Worm (Caenorhabditis elegans) whole organism, young adult: ENCODE measurements around the gene ubc-22.
A peak's percentile ranks its signal among the peaks of the same experiment; 100 is the strongest.

Experiments used
- B0035.1 ChIP-seq: sonication (generic microtip); optimal IDR thresholded peaks from 2 replicates; lab custom pipeline; 2016; ENCODE audit warnings: missing genetic modification characterization, mild to moderate bottlenecking, missing compliant biosample characterization, missing genotype, missing genetic modification reagents
- F39B2.1 ChIP-seq: fragments of 200-800 bp; sonication (Bioruptor generic); IDR thresholded peaks from 2 replicates; pipeline ENCODE4 v1.3.6; 2022; ENCODE audit warnings: missing genetic modification reagents, missing genetic modification characterization, missing compliant biosample characterization
- F52B5.7 ChIP-seq: sonication (generic microtip); optimal IDR thresholded peaks from 2 replicates; lab custom pipeline; 2016; ENCODE audit warnings: mild to moderate bottlenecking, missing genetic modification characterization, missing compliant biosample characterization
- F57A8.1 ChIP-seq: fragments of 200-800 bp; sonication (Bioruptor generic); optimal IDR thresholded peaks from 2 replicates; lab custom pipeline; 2018; ENCODE audit warnings: mild to moderate bottlenecking, missing genetic modification characterization, moderate library complexity, missing compliant biosample characterization
- F57C9.4 ChIP-seq: sonication (generic microtip); optimal IDR thresholded peaks from 2 replicates; lab custom pipeline; 2017; ENCODE audit warnings: mild to moderate bottlenecking, missing genetic modification characterization, missing compliant biosample characterization
- K12H6.12 ChIP-seq: fragments of 200-800 bp; sonication (Bioruptor generic); optimal IDR thresholded peaks from 2 replicates; lab custom pipeline; 2018; ENCODE audit warnings: mild to moderate bottlenecking, missing genetic modification characterization, missing compliant biosample characterization
- Y53F4B.3 ChIP-seq: fragments of 200-800 bp; sonication (Bioruptor generic); IDR thresholded peaks from 2 replicates; pipeline ENCODE4 v1.3.6; 2022; ENCODE audit warnings: missing genetic modification reagents, missing genetic modification characterization, missing compliant biosample characterization
- aptf-3 ChIP-seq: fragments of 200-800 bp; sonication (Bioruptor generic); IDR thresholded peaks from 2 replicates; pipeline ENCODE4 v1.3.6; 2022; ENCODE audit warnings: missing genetic modification characterization, missing compliant biosample characterization
- athp-1 ChIP-seq: sonication (generic microtip); optimal IDR thresholded peaks from 2 replicates; lab custom pipeline; 2017; ENCODE audit warnings: mild to moderate bottlenecking, missing genetic modification characterization, missing compliant biosample characterization
- ceh-100 ChIP-seq: fragments of 200-800 bp; sonication (Bioruptor generic); IDR thresholded peaks from 2 replicates; pipeline ENCODE4 v1.3.6; 2022; ENCODE audit warnings: missing genetic modification reagents, missing genetic modification characterization, missing compliant biosample characterization
- die-1 ChIP-seq: sonication (generic microtip); optimal IDR thresholded peaks from 2 replicates; lab custom pipeline; 2016; ENCODE audit warnings: missing genotype, mild to moderate bottlenecking, missing genetic modification characterization, missing compliant biosample characterization
- dpff-1 ChIP-seq: sonication (generic microtip); optimal IDR thresholded peaks from 2 replicates; lab custom pipeline; 2017; ENCODE audit warnings: mild to moderate bottlenecking, missing genetic modification characterization, missing compliant biosample characterization
- egrh-3 ChIP-seq: fragments of 200-800 bp; sonication (Bioruptor generic); IDR thresholded peaks from 2 replicates; pipeline ENCODE4 v1.3.6; 2022; ENCODE audit warnings: missing genetic modification reagents, missing genetic modification characterization, missing compliant biosample characterization
- ekl-4 ChIP-seq: fragments of 200-800 bp; sonication (Bioruptor generic); IDR thresholded peaks from 2 replicates; pipeline ENCODE4 v1.3.6; 2022; ENCODE audit warnings: missing genetic modification reagents, missing genetic modification characterization, missing compliant biosample characterization
- ets-4 ChIP-seq: fragments of 200-800 bp; sonication (Bioruptor generic); optimal IDR thresholded peaks from 2 replicates; lab custom pipeline; 2018; ENCODE audit warnings: mild to moderate bottlenecking, missing genetic modification characterization, missing compliant biosample characterization
- fkh-3 ChIP-seq: sonication (generic microtip); optimal IDR thresholded peaks from 2 replicates; lab custom pipeline; 2016; ENCODE audit warnings: mild to moderate bottlenecking, missing genetic modification characterization, missing compliant biosample characterization
- gei-17 ChIP-seq: fragments of 200-800 bp; sonication (Bioruptor generic); optimal IDR thresholded peaks from 2 replicates; lab custom pipeline; 2018; ENCODE audit warnings: mild to moderate bottlenecking, missing genetic modification characterization, missing compliant biosample characterization
- hlh-26 ChIP-seq: fragments of 200-800 bp; sonication (Bioruptor generic); conservative IDR thresholded peaks from 2 replicates; pipeline ENCODE4 v1.3.6; 2022; ENCODE audit warnings: missing genetic modification reagents, missing genetic modification characterization, missing compliant biosample characterization
- hrde-1 ChIP-seq: sonication (generic microtip); optimal IDR thresholded peaks from 2 replicates; lab custom pipeline; 2016; ENCODE audit warnings: missing genetic modification characterization, mild to moderate bottlenecking, missing compliant biosample characterization, moderate library complexity, missing genotype, missing genetic modification reagents, borderline replicate concordance
- let-607 ChIP-seq, 2 experiments: fragments of 200-800 bp in 1 of 2; sonication (Bioruptor generic) in 1 of 2; sonication (generic microtip) in 1 of 2; optimal IDR thresholded peaks; 2 replicates each; lab custom pipeline; 2016 to 2018; ENCODE audit warnings: mild to moderate bottlenecking in 2 of 2, missing compliant biosample characterization in 2 of 2, missing genetic modification characterization in 2 of 2, moderate library complexity in 2 of 2, missing genotype in 1 of 2
- lin-26 ChIP-seq: fragments of 200-800 bp; sonication (Bioruptor generic); IDR thresholded peaks from 2 replicates; pipeline ENCODE4 v1.3.6; 2022; ENCODE audit warnings: missing genetic modification reagents, missing genetic modification characterization, missing compliant biosample characterization
- lin-35 ChIP-seq, 3 experiments: fragments of 150-350 bp in 2 of 3; sonication (generic microtip) in 1 of 3; optimal IDR thresholded peaks; 2 replicates each; lab custom pipeline; 2014 to 2018; ENCODE audit warnings: missing biosample characterization in 3 of 3, missing genetic modification characterization in 3 of 3, missing genetic modification reagents in 3 of 3
- lir-1 ChIP-seq: fragments of 200-800 bp; sonication (Bioruptor generic); conservative IDR thresholded peaks from 2 replicates; pipeline ENCODE4 v1.3.6; 2022; ENCODE audit warnings: missing genetic modification reagents, missing genetic modification characterization, missing compliant biosample characterization
- madf-6 ChIP-seq: fragments of 200-800 bp; sonication (Bioruptor generic); IDR thresholded peaks from 2 replicates; pipeline ENCODE4 v1.3.6; 2022; ENCODE audit warnings: missing genetic modification reagents, missing genetic modification characterization, missing compliant biosample characterization
- madf-8 ChIP-seq: fragments of 200-800 bp; sonication (Bioruptor generic); conservative IDR thresholded peaks from 2 replicates; pipeline ENCODE4 v1.3.6; 2022; ENCODE audit warnings: missing genetic modification reagents, missing genetic modification characterization, missing compliant biosample characterization
- mel-28 ChIP-seq: sonication (generic microtip); optimal IDR thresholded peaks from 2 replicates; lab custom pipeline; 2016; ENCODE audit warnings: borderline replicate concordance, mild to moderate bottlenecking, missing genetic modification characterization, missing compliant biosample characterization
- nfya-1 ChIP-seq: sonication (generic microtip); optimal IDR thresholded peaks from 2 replicates; lab custom pipeline; 2017; ENCODE audit warnings: antibody characterized with exemption, missing compliant biosample characterization, missing genetic modification characterization, borderline replicate concordance; ENCODE audit not compliant: insufficient read depth
- nfya-2 ChIP-seq: fragments of 200-800 bp; sonication (Bioruptor generic); IDR thresholded peaks from 2 replicates; pipeline ENCODE4 v1.3.6; 2022; ENCODE audit warnings: missing genetic modification reagents, missing genetic modification characterization, missing compliant biosample characterization
- nfyb-1 ChIP-seq: fragments of 200-800 bp; sonication (Bioruptor generic); IDR thresholded peaks from 2 replicates; pipeline ENCODE4 v1.3.6; 2022; ENCODE audit warnings: missing genetic modification reagents, missing genetic modification characterization, missing compliant biosample characterization
- nhr-179 ChIP-seq: sonication (generic microtip); optimal IDR thresholded peaks from 2 replicates; lab custom pipeline; 2016; ENCODE audit warnings: mild to moderate bottlenecking, missing genetic modification characterization, missing compliant biosample characterization
- rec-8 ChIP-seq, 2 experiments: sonication (generic microtip); optimal IDR thresholded peaks; 2 replicates each; lab custom pipeline; 2016; ENCODE audit warnings: mild to moderate bottlenecking in 2 of 2, missing genetic modification characterization in 2 of 2, missing genetic modification reagents in 2 of 2, missing genotype in 2 of 2, missing biosample characterization in 1 of 2, missing compliant biosample characterization in 1 of 2, moderate library complexity in 1 of 2
- rpc-1 ChIP-seq, 2 experiments: fragments of 150-350 bp in 1 of 2; sonication (generic microtip) in 1 of 2; optimal IDR thresholded peaks; 2 replicates each; lab custom pipeline; 2014 to 2018; ENCODE audit warnings: missing biosample characterization in 1 of 2, missing genetic modification characterization in 1 of 2, missing genetic modification reagents in 1 of 2, missing genotype in 1 of 2
- sdz-38 ChIP-seq: sonication (generic microtip); optimal IDR thresholded peaks from 2 replicates; lab custom pipeline; 2016; ENCODE audit warnings: missing genotype, missing genetic modification characterization, missing compliant biosample characterization
- snpc-3.4 ChIP-seq: sonication (generic microtip); optimal IDR thresholded peaks from 2 replicates; lab custom pipeline; 2017; ENCODE audit warnings: missing genetic modification characterization, mild to moderate bottlenecking, missing compliant biosample characterization, antibody characterized with exemption, moderate library complexity, missing genotype, missing genetic modification reagents
- tbp1 ChIP-seq: fragments of 200-800 bp; sonication (Bioruptor generic); optimal IDR thresholded peaks from 2 replicates; lab custom pipeline; 2018; ENCODE audit warnings: mild to moderate bottlenecking, missing genetic modification characterization, missing compliant biosample characterization
- unc-130 ChIP-seq: sonication (generic microtip); optimal IDR thresholded peaks from 2 replicates; lab custom pipeline; 2016; ENCODE audit warnings: missing genetic modification reagents, missing genetic modification characterization, missing compliant biosample characterization
- xnd-1 ChIP-seq: sonication (generic microtip); optimal IDR thresholded peaks from 2 replicates; lab custom pipeline; 2016; ENCODE audit warnings: missing genotype, missing genetic modification reagents, missing genetic modification characterization, missing compliant biosample characterization
- ztf-22 ChIP-seq: fragments of 200-800 bp; sonication (Bioruptor generic); optimal IDR thresholded peaks from 2 replicates; lab custom pipeline; 2018; ENCODE audit warnings: mild to moderate bottlenecking, missing genetic modification characterization, moderate library complexity, missing compliant biosample characterization
- ztf-25 ChIP-seq: fragments of 200-800 bp; sonication (Bioruptor generic); IDR thresholded peaks from 2 replicates; pipeline ENCODE4 v1.3.6; 2022; ENCODE audit warnings: missing genetic modification reagents, missing genetic modification characterization, missing compliant biosample characterization
- ztf-28 ChIP-seq: fragments of 200-800 bp; sonication (Bioruptor generic); IDR thresholded peaks from 2 replicates; pipeline ENCODE4 v1.3.6; 2022; ENCODE audit warnings: missing genetic modification reagents, missing genetic modification characterization, missing compliant biosample characterization
- ztf-3 ChIP-seq: fragments of 200-800 bp; sonication (Bioruptor generic); optimal IDR thresholded peaks from 2 replicates; lab custom pipeline; 2018; ENCODE audit warnings: mild to moderate bottlenecking, missing genetic modification characterization, missing compliant biosample characterization

The ubc-22 gene

ce11 chrX:8890251-8890755, 21.3 kb upstream of the ubc-22 start:
- TF ChIP-seq tbp1 (GFP tag; lab: Kevin White, UChicago) (no peak), athp-1 (tag; lab: Kevin White, UChicago) (no peak), xnd-1 (tag; lab: Kevin White, UChicago) (no peak), let-607 (tag; optimal IDR thresholded peaks at IDR 0.05; lab: Kevin White, UChicago) (no peak), nhr-179 (tag; lab: Kevin White, UChicago) (no peak), nfya-1 (no peak)

ce11 chrX:8888835-8889234, 19.9 kb upstream of the ubc-22 start:
- TF ChIP-seq ztf-25 = no peak
- TF ChIP-seq aptf-3 (GFP tag; lab: Robert Waterston, UW) = no peak
- no peak for TF ChIP-seq ceh-100 (GFP tag; lab: Robert Waterston, UW)
- TF ChIP-seq snpc-3.4 (tag; lab: Kevin White, UChicago) = no peak
- no peak for TF ChIP-seq ztf-28 (GFP tag; lab: Robert Waterston, UW)
- TF ChIP-seq nfya-2 (GFP tag; lab: Robert Waterston, UW) = no peak
- no peak for TF ChIP-seq madf-8
- TF ChIP-seq ztf-3 (GFP tag; lab: Kevin White, UChicago) = no peak
- no peak for TF ChIP-seq unc-130
- TF ChIP-seq F57A8.1 = no peak
- no peak for TF ChIP-seq F39B2.1
- no peak for TF ChIP-seq dpff-1 (tag; lab: Kevin White, UChicago)
- no peak for TF ChIP-seq ets-4
- no peak for TF ChIP-seq let-607 (tag; optimal IDR thresholded peaks at IDR 0.05; lab: Kevin White, UChicago)
- TF ChIP-seq lin-26 (GFP tag; lab: Robert Waterston, UW) = no peak
- TF ChIP-seq nfyb-1 (GFP tag; lab: Robert Waterston, UW) = no peak
- TF ChIP-seq rec-8 (tag; optimal IDR thresholded peaks at IDR 0.05; lab: Kevin White, UChicago) = no peak

DNA sequence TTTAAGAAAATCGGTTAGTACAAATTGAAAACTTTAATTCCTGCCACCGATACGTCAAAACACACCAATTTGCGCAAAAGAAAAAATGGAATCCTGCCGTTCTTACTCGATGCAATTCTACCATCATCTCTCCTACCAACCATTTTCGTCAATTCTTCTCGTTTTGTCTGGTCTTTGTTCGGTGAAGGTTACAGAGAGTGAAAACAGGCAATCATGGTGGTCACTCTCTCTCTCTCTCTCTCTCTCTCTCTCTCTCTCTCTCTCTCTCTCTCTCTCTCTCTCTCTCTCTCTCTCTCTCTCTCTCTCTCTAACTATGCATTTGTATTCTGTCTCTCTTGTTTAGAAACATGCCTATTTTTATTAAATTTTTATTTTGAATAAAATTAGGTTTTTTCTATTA, 13.2 kb upstream of the ubc-22 start:
- TF ChIP-seq gei-17 (GFP tag; lab: Kevin White, UChicago) (no peak), egrh-3 (GFP tag; lab: Robert Waterston, UW) (peak; percentile 35; the same call in 1 of the 2 replicates)

- TF ChIP-seq hlh-26 (no peak), egrh-3 (GFP tag; lab: Robert Waterston, UW) (no peak), lir-1 (GFP tag; lab: Robert Waterston, UW) (no peak), F57C9.4 (tag; lab: Kevin White, UChicago) (no peak), die-1 (tag; lab: Kevin White, UChicago) (no peak), lin-35 (GFP tag; optimal IDR thresholded peaks at IDR 0.05; lab: Kevin White, UChicago) (no peak), F52B5.7 (no peak), ztf-22 (GFP tag; lab: Kevin White, UChicago) (no peak), ekl-4 (GFP tag; lab: Robert Waterston, UW) (no peak), ztf-25 (no peak), ztf-28 (GFP tag; lab: Robert Waterston, UW) (no peak), ceh-100 (GFP tag; lab: Robert Waterston, UW) (no peak)
Measured at ce11 chrX:8879349-8879748, 10.4 kb upstream of the ubc-22 start, which contains the start of gene C06E2.2. Gene C06E2.2, plus strand, starts transcription at chrX:8879649.

- TF ChIP-seq fkh-3 (tag; lab: Kevin White, UChicago) (no peak), lir-1 (GFP tag; lab: Robert Waterston, UW) (no peak), mel-28 (no peak), rpc-1 (optimal IDR thresholded peaks at IDR 0.05; lab: Kevin White, UChicago) (no peak), rpc-1 (tag; optimal IDR thresholded peaks at IDR 0.05; lab: Kevin White, UChicago) (no peak), dpff-1 (tag; lab: Kevin White, UChicago) (no peak), madf-6 (GFP tag; lab: Robert Waterston, UW) (no peak), K12H6.12 (tag; lab: Kevin White, UChicago) (no peak), ztf-25 (no peak), hrde-1 (tag; lab: Kevin White, UChicago) (no peak), nfya-2 (GFP tag; lab: Robert Waterston, UW) (no peak), Y53F4B.3 (GFP tag; lab: Robert Waterston, UW) (no peak), sdz-38 (tag; lab: Kevin White, UChicago) (no peak), B0035.1 (tag; lab: Kevin White, UChicago) (no peak)
Measured at ce11 chrX:8878709-8879108, 9.7 kb upstream of the ubc-22 start.
